Worm (Caenorhabditis elegans) whole organism, mixed stage, embryonic: ENCODE measurements around the gene ZK512.2.

Source experiments
- ceh-83 ChIP-seq: fragments of 200-800 bp; sonication (Bioruptor generic); optimal IDR thresholded peaks from 2 replicates; lab custom pipeline; 2018; ENCODE audit warnings: mild to moderate bottlenecking, missing genetic modification characterization, missing compliant biosample characterization
- elt-1 ChIP-seq: sonication (generic microtip); optimal IDR thresholded peaks from 2 replicates; lab custom pipeline; 2017; ENCODE audit warnings: missing genetic modification characterization, mild to moderate bottlenecking, missing compliant biosample characterization, antibody characterized with exemption, moderate library complexity, borderline replicate concordance; ENCODE audit not compliant: insufficient read depth
- lin-13 ChIP-seq: fragments of 150-350 bp; optimal IDR thresholded peaks from 2 replicates; lab custom pipeline; 2014; ENCODE audit warnings: missing biosample characterization, missing genetic modification characterization
- snpc-4 ChIP-seq: fragments of 150-350 bp; optimal IDR thresholded peaks from 2 replicates; lab custom pipeline; 2014; ENCODE audit warnings: missing biosample characterization, missing genetic modification characterization
- unc-39 ChIP-seq: fragments of 150-350 bp; optimal IDR thresholded peaks from 2 replicates; lab custom pipeline; 2014; ENCODE audit warnings: missing biosample characterization, missing genetic modification characterization
- unc-62 ChIP-seq: fragments of 150-350 bp; optimal IDR thresholded peaks from 2 replicates; lab custom pipeline; 2014; ENCODE audit warnings: missing biosample characterization, missing genetic modification reagents, missing genetic modification characterization
- ztf-11 ChIP-seq: fragments of 150-350 bp; optimal IDR thresholded peaks from 2 replicates; lab custom pipeline; 2014; ENCODE audit warnings: missing biosample characterization, missing genetic modification characterization

ce11 chrIII:9185722-9186121 is 41.1 kb upstream of the ZK512.2 start, which contains the start of gene ZC84.7:
- TF ChIP-seq unc-39 (no peak), elt-1 (no peak), unc-62 (GFP tag; lab: Kevin White, UChicago) (no peak), lin-13 (no peak), ztf-11 (tag; lab: Kevin White, UChicago) (no peak), ceh-83 (GFP tag; lab: Kevin White, UChicago) (no peak), snpc-4 (no peak)
